Worm (Caenorhabditis elegans): Measurements from ENCODE around the gene C24H10.2.

Gene C24H10.2

DNA sequence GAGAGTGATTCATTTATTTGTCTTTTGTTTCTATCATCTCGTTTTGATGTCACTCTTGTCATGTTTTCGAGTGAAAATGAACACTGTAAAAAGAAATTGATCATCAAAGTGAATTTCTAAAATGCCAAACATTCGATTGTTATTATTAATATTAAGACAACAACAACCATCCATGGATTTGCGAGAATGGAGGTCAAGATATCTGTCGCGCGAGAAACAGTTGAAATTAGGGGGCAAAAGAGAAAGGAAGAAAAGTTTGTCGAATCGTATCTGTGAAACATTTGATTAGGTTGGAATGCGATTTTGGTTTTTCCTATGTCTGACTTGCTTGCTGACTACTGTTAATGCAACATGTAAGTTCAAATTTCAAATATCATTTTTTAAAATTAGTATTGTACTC lies 43.4 kb upstream of the C24H10.2 start, which contains the start of gene ZC449.2:
ZC449.2 (plus strand) TSS at position 290 of the 400 bp plus-strand sequence.
- no peak for TF ChIP-seq lin-15B (tag; optimal IDR thresholded peaks at IDR 0.05)
- TF ChIP-seq pqm-1 (tag; optimal IDR thresholded peaks at IDR 0.05): peak; percentile 38

DNA sequence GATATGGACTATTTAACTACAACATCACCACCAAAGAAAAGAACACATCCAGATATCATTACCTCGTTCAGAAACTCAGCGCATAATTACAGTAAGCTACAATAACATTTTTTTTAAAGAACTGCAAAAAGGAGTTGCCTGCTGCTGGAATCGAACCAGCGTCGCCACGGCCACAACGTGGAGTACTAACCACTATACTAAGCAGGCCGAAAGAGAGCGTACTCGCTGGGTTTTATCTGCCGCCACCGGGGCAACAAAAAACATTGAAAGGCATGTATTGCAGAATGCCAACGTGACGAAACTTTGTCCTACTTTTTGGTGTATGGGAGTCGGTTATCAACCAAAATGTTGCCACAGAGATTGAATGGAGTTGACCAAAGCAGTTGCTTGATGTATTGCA lies 41.7 kb upstream of the C24H10.2 start:
- TF ChIP-seq eor-1 (tag; optimal IDR thresholded peaks at IDR 0.05) (no peak), unc-39 (tag; optimal IDR thresholded peaks at IDR 0.05) (no peak), nhr-77 (tag; optimal IDR thresholded peaks at IDR 0.05) (no peak), elt-3 (tag; optimal IDR thresholded peaks at IDR 0.05) (no peak), elt-1 (tag; optimal IDR thresholded peaks at IDR 0.05) (no peak), nhr-28 (tag; optimal IDR thresholded peaks at IDR 0.05) (no peak), ceh-16 (tag; optimal IDR thresholded peaks at IDR 0.05) (no peak), skn-1 (tag; optimal IDR thresholded peaks at IDR 0.05) (no peak), ceh-82 (tag; optimal IDR thresholded peaks at IDR 0.05) (no peak), fkh-2 (tag; optimal IDR thresholded peaks at IDR 0.05) (no peak), nhr-25 (tag; optimal IDR thresholded peaks at IDR 0.05) (peak; percentile 33), lsy-12 (tag; optimal IDR thresholded peaks at IDR 0.05) (peak; percentile 59), pqm-1 (tag; optimal IDR thresholded peaks at IDR 0.05) (peak; percentile 12), ztf-11 (tag; optimal IDR thresholded peaks at IDR 0.05) (no peak), mdl-1 (tag; optimal IDR thresholded peaks at IDR 0.05) (no peak), lin-15B (tag; optimal IDR thresholded peaks at IDR 0.05) (no peak), fos-1 (tag; optimal IDR thresholded peaks at IDR 0.05) (no peak), egl-27 (tag; optimal IDR thresholded peaks at IDR 0.05) (no peak), nfya-1 (tag; optimal IDR thresholded peaks at IDR 0.05; ENCODE audit: insufficient read depth) (peak; percentile 17), tbx-2 (tag; optimal IDR thresholded peaks at IDR 0.05) (no peak), nhr-43 (tag; optimal IDR thresholded peaks at IDR 0.05; ENCODE audit: poor library complexity, severe bottlenecking) (peak; percentile 78), nhr-237 (tag; optimal IDR thresholded peaks at IDR 0.05) (no peak), nhr-11 (tag; optimal IDR thresholded peaks at IDR 0.05) (no peak), ZK546.5 (tag; optimal IDR thresholded peaks at IDR 0.05) (no peak), nhr-67 (tag; optimal IDR thresholded peaks at IDR 0.05) (no peak), unc-62 (GFP tag; optimal IDR thresholded peaks at IDR 0.05) (no peak), snpc-4 (tag; optimal IDR thresholded peaks at IDR 0.05) (no peak), elt-2 (tag; optimal IDR thresholded peaks at IDR 0.05) (peak; percentile 48), aly-2 (tag; optimal IDR thresholded peaks at IDR 0.05) (no peak), pha-4 (tag; optimal IDR thresholded peaks at IDR 0.05) (no peak), hmg-11 (tag; optimal IDR thresholded peaks at IDR 0.05) (peak; percentile 69), nhr-12 (tag; optimal IDR thresholded peaks at IDR 0.05) (no peak), ceh-9 (tag; optimal IDR thresholded peaks at IDR 0.05) (no peak), nhr-23 (tag; optimal IDR thresholded peaks at IDR 0.05) (no peak), daf-12 (tag; optimal IDR thresholded peaks at IDR 0.05) (no peak), nhr-76 (tag; optimal IDR thresholded peaks at IDR 0.05) (no peak), sea-2 (GFP tag; optimal IDR thresholded peaks at IDR 0.05) (no peak), fkh-10 (GFP tag; optimal IDR thresholded peaks at IDR 0.05) (no peak), jun-1 (tag; optimal IDR thresholded peaks at IDR 0.05) (peak; percentile 17), mml-1 (tag; optimal IDR thresholded peaks at IDR 0.05) (no peak), zag-1 (tag; optimal IDR thresholded peaks at IDR 0.05) (no peak), egl-5 (tag; optimal IDR thresholded peaks at IDR 0.05) (no peak), lin-39 (tag; optimal IDR thresholded peaks at IDR 0.05) (peak; percentile 31), R02D3.7 (tag; optimal IDR thresholded peaks at IDR 0.05) (peak; percentile 1), ama-1 (optimal IDR thresholded peaks at IDR 0.05) (no peak), ztf-4 (tag; optimal IDR thresholded peaks at IDR 0.05) (no peak), ceh-28 (tag; optimal IDR thresholded peaks at IDR 0.05) (no peak)
